Fruit fly (Drosophila melanogaster): ENCODE results near the gene Der-1.

Gene Der-1

DNA sequence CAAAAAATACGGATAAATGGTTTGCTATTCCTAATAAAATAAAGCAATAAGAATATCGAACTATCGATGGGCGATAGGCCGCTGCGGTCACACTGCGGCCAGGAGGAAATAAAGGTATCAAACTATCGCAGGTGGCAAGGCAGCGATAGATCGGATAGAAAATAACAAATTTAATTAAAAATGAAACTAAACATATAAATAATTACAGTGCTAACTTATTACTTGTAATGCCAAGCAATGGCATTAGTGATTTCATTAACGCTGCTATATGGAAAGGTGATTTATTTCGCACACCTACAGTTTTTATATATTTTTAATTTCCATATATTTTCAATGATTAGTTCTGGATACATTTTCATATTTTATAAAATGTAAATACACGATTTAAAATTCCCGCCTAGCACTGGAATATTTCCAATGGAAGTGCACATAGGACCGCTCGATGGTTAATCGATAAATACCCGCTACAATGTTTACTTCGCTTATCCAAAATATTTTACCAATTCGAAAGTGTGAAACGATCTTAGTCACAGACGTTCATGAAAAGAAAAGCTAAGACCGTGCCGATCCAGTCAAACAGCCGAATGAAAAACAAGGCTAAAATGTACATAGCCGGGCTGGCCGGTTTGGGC lies 7.1 kb downstream of the Der-1 start, which contains the start of the genes CG15356 and CG15362 (continued):
- peak; percentile 98 for TF ChIP-seq mld (GFP tag; IDR thresholded peaks at IDR 0.05; ENCODE audit: partially characterized antibody)
- TF ChIP-seq CG3163 (GFP tag; optimal IDR thresholded peaks at IDR 0.05) = no peak
- TF ChIP-seq CG8388 (GFP tag; optimal IDR thresholded peaks at IDR 0.05) = no peak
- no peak for TF ChIP-seq CG9609 (GFP tag; optimal IDR thresholded peaks at IDR 0.05)
- TF ChIP-seq CG4854 (GFP tag; optimal IDR thresholded peaks at IDR 0.05) = peak; percentile 28
- peak; percentile 19 for TF ChIP-seq CG1233 (GFP tag; optimal IDR thresholded peaks at IDR 0.05)
- no peak for TF ChIP-seq prd (optimal IDR thresholded peaks at IDR 0.05)
- peak; percentile 40; the same call in 1 of the 3 replicates for TF ChIP-seq prd (GFP tag; IDR thresholded peaks at IDR 0.05)
- TF ChIP-seq gem (tag; optimal IDR thresholded peaks at IDR 0.05) = no peak
- peak; percentile 67 for TF ChIP-seq vvl (GFP tag; IDR thresholded peaks at IDR 0.05)
- TF ChIP-seq sob (GFP tag; IDR thresholded peaks at IDR 0.05) = peak; percentile 52; the same call in 1 of the 2 replicates
- peak; percentile 50 for TF ChIP-seq CG9727 (GFP tag; optimal IDR thresholded peaks at IDR 0.05)
- TF ChIP-seq Lhr (GFP tag; optimal IDR thresholded peaks at IDR 0.05) = peak; percentile 9
- TF ChIP-seq CG33557 (GFP tag; optimal IDR thresholded peaks at IDR 0.05) = peak; percentile 18
- TF ChIP-seq CG10209 (GFP tag; optimal IDR thresholded peaks at IDR 0.05) = peak; percentile 29
- TF ChIP-seq Pdp1 (GFP tag; optimal IDR thresholded peaks at IDR 0.05) = peak in 1 of 2 experiments; percentile 27
- peak; percentile 26 for TF ChIP-seq chn (GFP tag; optimal IDR thresholded peaks at IDR 0.05)
- peak; percentile 49 for TF ChIP-seq grau (tag; optimal IDR thresholded peaks at IDR 0.05)
- TF ChIP-seq Xbp1 (GFP tag; optimal IDR thresholded peaks at IDR 0.05) = peak; percentile 42
- TF ChIP-seq CoRest (tag; optimal IDR thresholded peaks at IDR 0.05) = peak; percentile 46
- peak; percentile 95 for TF ChIP-seq Doc3 (GFP tag; IDR thresholded peaks at IDR 0.05; ENCODE audit: partially characterized antibody)
- TF ChIP-seq maf-S (GFP tag; optimal IDR thresholded peaks at IDR 0.05) = no peak
- peak; percentile 48 for TF ChIP-seq trem (tag; optimal IDR thresholded peaks at IDR 0.05)
- no peak for TF ChIP-seq ken (GFP tag; IDR thresholded peaks at IDR 0.05)
- TF ChIP-seq NFAT (GFP tag; IDR thresholded peaks at IDR 0.05) = peak; percentile 71
- peak; percentile 25; the same call in 1 of the 2 replicates for TF ChIP-seq Adf1 (GFP tag; IDR thresholded peaks at IDR 0.05)
- peak; percentile 98 for TF ChIP-seq BEAF-32 (GFP tag; optimal IDR thresholded peaks at IDR 0.05)
- TF ChIP-seq CG9215 (GFP tag; IDR thresholded peaks at IDR 0.05) = peak; percentile 20; the same call in 1 of the 2 replicates
- TF ChIP-seq slou (GFP tag; optimal IDR thresholded peaks at IDR 0.05) = no peak
- TF ChIP-seq Blimp-1 (GFP tag; optimal IDR thresholded peaks at IDR 0.05) = no peak
- TF ChIP-seq CG13296 (GFP tag; optimal IDR thresholded peaks at IDR 0.05) = peak; percentile 22
- peak; percentile 62 for TF ChIP-seq bcd (GFP tag; optimal IDR thresholded peaks at IDR 0.05)
- TF ChIP-seq CG6791 (GFP tag; IDR thresholded peaks at IDR 0.05; ENCODE audit: partially characterized antibody) = peak; percentile 99
- TF ChIP-seq CG6765 (GFP tag; optimal IDR thresholded peaks at IDR 0.05) = no peak
- no peak for TF ChIP-seq CG14667 (GFP tag; IDR thresholded peaks at IDR 0.05)
- TF ChIP-seq CG17186 (GFP tag; optimal IDR thresholded peaks at IDR 0.05) = peak; percentile 8
- peak; percentile 5 for TF ChIP-seq CG10147 (GFP tag; optimal IDR thresholded peaks at IDR 0.05)
- peak; percentile 82 for TF ChIP-seq pzg (GFP tag; optimal IDR thresholded peaks at IDR 0.05)
- TF ChIP-seq Ravus (GFP tag; IDR thresholded peaks at IDR 0.05) = no peak
- TF ChIP-seq CG10979 (tag; optimal IDR thresholded peaks at IDR 0.05) = peak; percentile 17
- TF ChIP-seq CG9817 (tag; optimal IDR thresholded peaks at IDR 0.05) = peak; percentile 26
- TF ChIP-seq Hr51 (GFP tag; optimal IDR thresholded peaks at IDR 0.05) = peak in 1 of 2 experiments; percentile 34
- TF ChIP-seq trh (GFP tag; optimal IDR thresholded peaks at IDR 0.05) = no peak
- peak; percentile 99 for TF ChIP-seq knrl (GFP tag; IDR thresholded peaks at IDR 0.05; ENCODE audit: partially characterized antibody)
- TF ChIP-seq CG8359 (GFP tag; optimal IDR thresholded peaks at IDR 0.05; ENCODE audit: borderline replicate concordance) = no peak
- no peak for TF ChIP-seq Eip74EF (GFP tag; optimal IDR thresholded peaks at IDR 0.05)
- TF ChIP-seq CG9876 (GFP tag; optimal IDR thresholded peaks at IDR 0.05) = peak; percentile 19
- TF ChIP-seq CG9932 (GFP tag; IDR thresholded peaks at IDR 0.05) = peak; percentile 82

Data from whole organism, embryonic.